Fruit fly (Drosophila melanogaster): ENCODE measurements around the gene CG18273.

The CG18273 gene

DNA sequence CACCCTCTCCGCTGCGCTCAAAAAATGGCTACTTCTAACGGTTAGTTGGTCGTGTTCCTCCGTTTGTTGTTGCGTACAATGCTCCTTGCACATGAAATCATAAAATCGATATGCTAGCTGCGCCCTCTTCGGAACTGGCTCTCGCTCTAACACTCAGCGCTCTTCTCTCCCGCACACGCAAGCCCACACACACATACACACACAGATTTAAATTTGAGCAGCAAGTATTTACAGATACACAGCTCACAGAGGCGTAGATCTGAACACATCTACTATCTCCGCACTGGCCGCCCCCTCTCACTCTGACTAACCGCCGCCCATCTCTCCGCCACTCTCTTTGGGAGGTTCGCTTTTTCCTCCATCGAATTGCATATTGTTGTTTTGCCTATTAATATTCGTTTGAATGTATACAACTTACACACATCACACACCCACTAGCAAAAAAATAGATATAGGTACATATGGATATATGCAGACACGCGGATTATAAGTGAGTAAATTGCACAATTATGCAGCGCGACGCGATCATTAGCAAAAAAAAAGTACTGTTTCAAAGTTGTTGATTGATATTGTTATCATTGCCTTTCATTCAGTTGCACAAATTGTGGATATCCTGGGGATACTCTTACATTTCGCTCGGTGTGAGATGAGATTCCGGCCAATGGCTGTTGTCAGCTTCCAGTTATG lies 35.1 kb upstream of the CG18273 start (continued):
- TF ChIP-seq CG7271 (tag; optimal IDR thresholded peaks at IDR 0.05) (no peak), CG18262 (tag; optimal IDR thresholded peaks at IDR 0.05) (peak; percentile 50), CG18619 (GFP tag; optimal IDR thresholded peaks at IDR 0.05) (peak; percentile 84), chinmo (GFP tag; IDR thresholded peaks at IDR 0.05; ENCODE audit: partially characterized antibody) (peak; percentile 86; the same call in 3 of the 4 replicates), CG2120 (GFP tag; optimal IDR thresholded peaks at IDR 0.05) (peak; percentile 96), HLHmδ (GFP tag; optimal IDR thresholded peaks at IDR 0.05) (peak; percentile 83), Trl (optimal IDR thresholded peaks at IDR 0.05) (peak; percentile 82 to 90), Trl (GFP tag; optimal IDR thresholded peaks at IDR 0.05) (peak; percentile 93), z (GFP tag; IDR thresholded peaks at IDR 0.05) (peak; percentile 59; the same call in 2 of the 3 replicates), CG33557 (GFP tag; optimal IDR thresholded peaks at IDR 0.05) (peak; percentile 46), Atf6 (GFP tag; IDR thresholded peaks at IDR 0.05) (peak; percentile 84), dm (GFP tag; optimal IDR thresholded peaks at IDR 0.05) (peak; percentile 54), p53 (GFP tag; optimal IDR thresholded peaks at IDR 0.05) (peak; percentile 81), CG10565 (GFP tag; optimal IDR thresholded peaks at IDR 0.05) (no peak), sim (GFP tag; IDR thresholded peaks at IDR 0.05) (no peak), Nf-YC (tag; optimal IDR thresholded peaks at IDR 0.05) (peak; percentile 76), btn (GFP tag; optimal IDR thresholded peaks at IDR 0.05) (peak; percentile 3), dmrt99B (tag; optimal IDR thresholded peaks at IDR 0.05) (peak; percentile 66), CG11504 (tag; optimal IDR thresholded peaks at IDR 0.05) (peak; percentile 74), ERR (GFP tag; optimal IDR thresholded peaks at IDR 0.05) (peak; percentile 78), ato (GFP tag; IDR thresholded peaks at IDR 0.05; ENCODE audit: partially characterized antibody) (no peak), gsb (GFP tag; IDR thresholded peaks at IDR 0.05) (peak; percentile 73), Stat92E (GFP tag; optimal IDR thresholded peaks at IDR 0.05) (no peak), pfk (GFP tag; optimal IDR thresholded peaks at IDR 0.05) (peak; percentile 61), Gsc (GFP tag; IDR thresholded peaks at IDR 0.05) (no peak), kni (GFP tag; optimal IDR thresholded peaks at IDR 0.05) (peak; percentile 74), row (GFP tag; IDR thresholded peaks at IDR 0.05) (peak; percentile 95), fd64A (GFP tag; optimal IDR thresholded peaks at IDR 0.05) (peak; percentile 70), CG1024 (GFP tag; IDR thresholded peaks at IDR 0.05) (peak; percentile 68), dan (GFP tag; IDR thresholded peaks at IDR 0.05) (no peak), CG31224 (GFP tag; IDR thresholded peaks at IDR 0.05) (peak; percentile 67), scrt (GFP tag; optimal IDR thresholded peaks at IDR 0.05) (peak; percentile 63), pho (GFP tag; optimal IDR thresholded peaks at IDR 0.05) (peak; percentile 82), tx (GFP tag; optimal IDR thresholded peaks at IDR 0.05) (peak; percentile 81), D19B (GFP tag; optimal IDR thresholded peaks at IDR 0.05) (no peak), pzg (GFP tag; optimal IDR thresholded peaks at IDR 0.05) (peak; percentile 25), CG17186 (GFP tag; optimal IDR thresholded peaks at IDR 0.05) (no peak), CG6791 (GFP tag; IDR thresholded peaks at IDR 0.05; ENCODE audit: partially characterized antibody) (no peak), CG9437 (GFP tag; optimal IDR thresholded peaks at IDR 0.05) (no peak), insv (GFP tag; optimal IDR thresholded peaks at IDR 0.05) (no peak), lola (GFP tag; optimal IDR thresholded peaks at IDR 0.05) (peak in 1 of 3 experiments; percentile 4), TFAM (GFP tag; optimal IDR thresholded peaks at IDR 0.05) (no peak), BEAF-32 (GFP tag; optimal IDR thresholded peaks at IDR 0.05) (no peak), CG8924 (tag; optimal IDR thresholded peaks at IDR 0.05) (peak; percentile 78), CG8359 (GFP tag; optimal IDR thresholded peaks at IDR 0.05; ENCODE audit: borderline replicate concordance) (no peak), MESR4 (GFP tag; optimal IDR thresholded peaks at IDR 0.05) (peak; percentile 27), tup (GFP tag; optimal IDR thresholded peaks at IDR 0.05) (peak; percentile 60), CG17568 (GFP tag; optimal IDR thresholded peaks at IDR 0.05) (peak; percentile 65), H15 (GFP tag; IDR thresholded peaks at IDR 0.05) (peak; percentile 80)

All from whole organism, embryonic.